Fruit fly (Drosophila melanogaster): ENCODE results near the gene Hmu.

The Hmu gene

DNA sequence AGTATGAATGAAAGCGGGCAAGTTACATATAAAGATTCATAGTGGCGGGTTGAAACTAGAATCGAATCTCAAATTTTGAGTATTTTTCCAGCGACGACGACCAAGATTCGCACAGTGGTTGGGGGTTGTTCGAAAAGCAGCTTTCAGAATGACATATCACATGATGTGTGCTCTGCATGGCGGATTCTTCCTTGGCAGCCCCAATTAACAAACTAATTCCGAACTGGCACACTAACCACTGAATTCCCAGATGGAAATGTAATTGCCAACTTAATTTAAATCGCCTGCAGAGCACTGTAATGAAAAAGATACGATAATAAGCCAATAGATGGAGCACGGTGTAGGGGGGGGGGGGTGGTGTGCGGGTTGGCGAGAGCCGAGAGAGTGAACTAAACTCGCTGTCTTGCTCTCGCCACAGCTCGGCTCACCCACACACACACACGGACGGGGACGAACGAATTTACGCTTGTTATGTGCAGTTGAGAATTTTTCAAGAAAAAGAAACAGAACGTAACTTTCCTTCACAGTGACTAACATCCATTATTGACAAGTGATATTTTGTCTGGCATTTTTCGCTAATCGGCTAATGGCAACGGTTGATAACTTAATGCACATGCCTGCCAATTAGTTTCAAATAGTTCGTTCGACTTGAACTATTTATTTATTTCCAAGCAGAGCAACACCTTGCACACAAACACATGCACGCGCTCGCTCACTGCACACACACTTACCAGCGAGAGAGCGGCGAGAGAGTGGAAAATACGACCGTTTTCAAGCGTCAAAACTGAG, 7.4 kb upstream of the Hmu start:
- peak; percentile 98 for TF ChIP-seq CG7987 (GFP tag; optimal IDR thresholded peaks at IDR 0.05)
- TF ChIP-seq Kr (GFP tag; optimal IDR thresholded peaks at IDR 0.05) = no peak
- TF ChIP-seq Stat92E (GFP tag; optimal IDR thresholded peaks at IDR 0.05) = peak in 1 of 3 experiments; percentile 63
- TF ChIP-seq ems (GFP tag; optimal IDR thresholded peaks at IDR 0.05) = peak; percentile 92
- TF ChIP-seq CG3847 (GFP tag; IDR thresholded peaks at IDR 0.05) = peak; percentile 96
- peak; percentile 88 for TF ChIP-seq abd-A (tag; optimal IDR thresholded peaks at IDR 0.05)
- peak; percentile 80 for TF ChIP-seq corto (GFP tag; optimal IDR thresholded peaks at IDR 0.05)
- TF ChIP-seq CG3065 (GFP tag; optimal IDR thresholded peaks at IDR 0.05) = peak; percentile 85
- TF ChIP-seq Dp (GFP tag; optimal IDR thresholded peaks at IDR 0.05) = peak; percentile 22
- peak; percentile 96 for TF ChIP-seq CrebB (tag; optimal IDR thresholded peaks at IDR 0.05)
- TF ChIP-seq CG31224 (GFP tag; IDR thresholded peaks at IDR 0.05) = peak; percentile 93
- TF ChIP-seq Usf (GFP tag; optimal IDR thresholded peaks at IDR 0.05) = peak; percentile 92
- TF ChIP-seq CG8359 (GFP tag; optimal IDR thresholded peaks at IDR 0.05; ENCODE audit: borderline replicate concordance) = peak; percentile 73
- TF ChIP-seq hkb (optimal IDR thresholded peaks at IDR 0.05) = no peak
- TF ChIP-seq hkb (GFP tag; IDR thresholded peaks at IDR 0.05) = peak; percentile 98
- TF ChIP-seq Dfd (GFP tag; optimal IDR thresholded peaks at IDR 0.05) = no peak
- peak; percentile 95 for TF ChIP-seq CG14050 (GFP tag; IDR thresholded peaks at IDR 0.05)
- TF ChIP-seq CG14710 (tag; optimal IDR thresholded peaks at IDR 0.05) = peak; percentile 72
- peak; percentile 89 for TF ChIP-seq Bdp1 (GFP tag; optimal IDR thresholded peaks at IDR 0.05)
- peak; percentile 90 for TF ChIP-seq sd (tag; optimal IDR thresholded peaks at IDR 0.05)
- peak; percentile 94 for TF ChIP-seq CG11504 (tag; optimal IDR thresholded peaks at IDR 0.05)
- TF ChIP-seq CG5953 (GFP tag; IDR thresholded peaks at IDR 0.05) = peak; percentile 96
- peak; percentile 93 for TF ChIP-seq Dad (GFP tag; optimal IDR thresholded peaks at IDR 0.05)
- peak; percentile 63 for TF ChIP-seq CG14860 (GFP tag; IDR thresholded peaks at IDR 0.05; ENCODE audit: partially characterized antibody)
- peak; percentile 80 for TF ChIP-seq CG31388 (GFP tag; optimal IDR thresholded peaks at IDR 0.05)
- TF ChIP-seq CG11560 (tag; IDR thresholded peaks at IDR 0.05) = peak; percentile 85
- TF ChIP-seq Sox102F (GFP tag; optimal IDR thresholded peaks at IDR 0.05) = peak; percentile 97
- peak; percentile 77; the same call in 2 of the 3 replicates for TF ChIP-seq CG6791 (GFP tag; IDR thresholded peaks at IDR 0.05; ENCODE audit: partially characterized antibody)
- TF ChIP-seq CG8924 (tag; optimal IDR thresholded peaks at IDR 0.05) = peak; percentile 93
- TF ChIP-seq CG7357 (GFP tag; IDR thresholded peaks at IDR 0.05) = peak; percentile 90
- peak; percentile 93 for TF ChIP-seq CG1647 (GFP tag; optimal IDR thresholded peaks at IDR 0.05)
- peak; percentile 85 for TF ChIP-seq CG4404 (GFP tag; IDR thresholded peaks at IDR 0.05)
- TF ChIP-seq tna (GFP tag; IDR thresholded peaks at IDR 0.05; ENCODE audit: partially characterized antibody) = peak; percentile 63; the same call in 1 of the 2 replicates
- TF ChIP-seq btn (GFP tag; optimal IDR thresholded peaks at IDR 0.05) = peak; percentile 92
- peak; percentile 67 for TF ChIP-seq twi (tag; optimal IDR thresholded peaks at IDR 0.05)
- TF ChIP-seq disco-r (GFP tag; optimal IDR thresholded peaks at IDR 0.05) = peak; percentile 89
- peak; percentile 98 for TF ChIP-seq CG18599 (GFP tag; optimal IDR thresholded peaks at IDR 0.05)
- TF ChIP-seq CG17328 (GFP tag; IDR thresholded peaks at IDR 0.05) = peak; percentile 97
- TF ChIP-seq CG10431 (GFP tag; optimal IDR thresholded peaks at IDR 0.05) = peak; percentile 33
- peak; percentile 72 for TF ChIP-seq Fer2 (tag; optimal IDR thresholded peaks at IDR 0.05)
- TF ChIP-seq ind (GFP tag; optimal IDR thresholded peaks at IDR 0.05) = peak; percentile 98
- TF ChIP-seq Hr78 (GFP tag; optimal IDR thresholded peaks at IDR 0.05) = peak in 1 of 2 experiments; percentile 70
- TF ChIP-seq slbo (GFP tag; IDR thresholded peaks at IDR 0.05) = peak; percentile 98
- TF ChIP-seq CG32532 (GFP tag; IDR thresholded peaks at IDR 0.05) = peak; percentile 98
- TF ChIP-seq bbx (GFP tag; IDR thresholded peaks at IDR 0.05; ENCODE audit: partially characterized antibody) = peak; percentile 60
- TF ChIP-seq CG17385 (GFP tag; optimal IDR thresholded peaks at IDR 0.05) = peak; percentile 91
- TF ChIP-seq Meics (GFP tag; optimal IDR thresholded peaks at IDR 0.05) = peak; percentile 97
- TF ChIP-seq CG9727 (GFP tag; optimal IDR thresholded peaks at IDR 0.05) = peak; percentile 95

Data from whole organism, embryonic.